Worm (Caenorhabditis elegans): Measurements from ENCODE around the gene R04A9.3.
A peak's percentile ranks its signal among the peaks of the same experiment; 100 is the strongest.

Gene R04A9.3

DNA sequence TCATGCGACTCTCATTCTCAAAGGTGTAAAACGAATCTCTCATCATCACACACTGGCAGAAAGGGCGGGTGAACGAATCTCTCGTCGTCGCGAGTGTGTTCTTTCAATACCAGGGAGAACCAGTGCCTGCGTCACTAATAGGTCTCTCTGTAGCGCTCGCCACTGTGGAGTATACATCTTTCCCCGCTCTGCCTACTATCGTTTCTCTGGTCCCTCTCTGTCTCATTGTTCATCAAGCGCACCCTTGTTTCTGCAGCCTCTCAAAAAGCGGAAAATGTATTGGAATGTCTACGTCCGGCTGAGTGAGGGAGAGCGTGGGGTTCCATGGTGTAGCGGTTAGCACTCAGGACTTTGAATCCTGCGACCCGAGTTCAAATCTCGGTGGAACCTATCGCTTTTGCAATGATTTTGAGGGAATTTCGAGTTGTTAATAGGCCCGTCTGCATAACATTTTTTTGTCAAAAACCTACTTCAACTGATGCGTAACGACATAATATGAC lies 29.7 kb upstream of the R04A9.3 start (continued):
- TF ChIP-seq fkh-10 (GFP tag; optimal IDR thresholded peaks at IDR 0.05): peak; percentile 65
- TF ChIP-seq unc-3 (GFP tag; conservative IDR thresholded peaks at IDR 0.05): peak; percentile 86
- TF ChIP-seq unc-3 (tag; optimal IDR thresholded peaks at IDR 0.05): peak; percentile 75
- TF ChIP-seq pax-1 (tag; optimal IDR thresholded peaks at IDR 0.05): no peak
- peak; percentile 87 for TF ChIP-seq pat-9 (tag; optimal IDR thresholded peaks at IDR 0.05)
- TF ChIP-seq tbx-2 (tag; optimal IDR thresholded peaks at IDR 0.05): peak; percentile 86
- TF ChIP-seq ceh-18 (tag; optimal IDR thresholded peaks at IDR 0.05): peak; percentile 96
- TF ChIP-seq unc-55 (GFP tag; optimal IDR thresholded peaks at IDR 0.05): peak; percentile 1
- TF ChIP-seq zip-5 (tag; optimal IDR thresholded peaks at IDR 0.05): peak; percentile 55
- TF ChIP-seq K09A11.1 (tag; optimal IDR thresholded peaks at IDR 0.05; ENCODE audit: insufficient read depth): peak; percentile 81
- peak; percentile 90 for TF ChIP-seq syd-9 (tag; optimal IDR thresholded peaks at IDR 0.05)
- TF ChIP-seq elt-2 (tag; optimal IDR thresholded peaks at IDR 0.05): peak; percentile 93
- peak; percentile 74 for TF ChIP-seq ceh-24 (tag; optimal IDR thresholded peaks at IDR 0.05)
- TF ChIP-seq ceh-14 (tag; optimal IDR thresholded peaks at IDR 0.05): peak; percentile 85
- TF ChIP-seq ceh-6 (GFP tag; optimal IDR thresholded peaks at IDR 0.05): peak; percentile 89
- peak; percentile 92 for TF ChIP-seq madf-2 (tag; optimal IDR thresholded peaks at IDR 0.05)
- TF ChIP-seq ceh-48 (tag; optimal IDR thresholded peaks at IDR 0.05): peak; percentile 65

DNA sequence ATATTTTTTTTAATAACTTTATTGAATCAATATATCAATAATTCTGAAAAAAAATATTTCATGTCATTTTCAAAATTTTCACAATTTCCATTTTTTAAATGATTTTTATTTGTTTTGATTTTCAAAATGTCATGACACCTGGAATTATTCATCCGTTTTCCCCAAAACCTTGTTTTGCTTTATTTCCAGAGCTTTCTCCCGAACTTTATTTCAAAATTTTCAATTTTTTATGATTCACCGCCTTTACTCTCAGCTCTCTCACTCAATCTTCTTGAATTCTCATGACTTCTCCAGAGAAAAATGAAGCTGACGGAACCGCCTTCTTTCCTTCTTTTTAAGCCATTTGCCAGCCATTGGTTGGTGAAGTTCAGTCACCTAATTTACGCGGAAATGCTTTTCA lies 24.2 kb upstream of the R04A9.3 start, which contains the start of gene R04A9.1:
TSS of gene R04A9.1 (plus strand) at position 301 of the 400 bp plus-strand sequence.
- TF ChIP-seq ceh-22 (tag; optimal IDR thresholded peaks at IDR 0.05): no peak
- TF ChIP-seq Y22D7AL.16 (tag; optimal IDR thresholded peaks at IDR 0.05): no peak
- TF ChIP-seq eyg-1 (tag; optimal IDR thresholded peaks at IDR 0.05): no peak
- no peak for TF ChIP-seq pqm-1 (tag; optimal IDR thresholded peaks at IDR 0.05)
- no peak for TF ChIP-seq ceh-14 (tag; optimal IDR thresholded peaks at IDR 0.05)
- TF ChIP-seq ceh-24 (tag; optimal IDR thresholded peaks at IDR 0.05): no peak
- TF ChIP-seq pax-1 (tag; optimal IDR thresholded peaks at IDR 0.05): no peak
- TF ChIP-seq lim-6 (tag; optimal IDR thresholded peaks at IDR 0.05): no peak
- TF ChIP-seq unc-42 (tag; optimal IDR thresholded peaks at IDR 0.05): no peak
- no peak for TF ChIP-seq ceh-30 (tag; optimal IDR thresholded peaks at IDR 0.05)
- TF ChIP-seq ahr-1 (tag; optimal IDR thresholded peaks at IDR 0.05): no peak
- TF ChIP-seq zip-5 (tag; optimal IDR thresholded peaks at IDR 0.05): no peak
- TF ChIP-seq tbx-7 (tag; optimal IDR thresholded peaks at IDR 0.05): no peak

DNA sequence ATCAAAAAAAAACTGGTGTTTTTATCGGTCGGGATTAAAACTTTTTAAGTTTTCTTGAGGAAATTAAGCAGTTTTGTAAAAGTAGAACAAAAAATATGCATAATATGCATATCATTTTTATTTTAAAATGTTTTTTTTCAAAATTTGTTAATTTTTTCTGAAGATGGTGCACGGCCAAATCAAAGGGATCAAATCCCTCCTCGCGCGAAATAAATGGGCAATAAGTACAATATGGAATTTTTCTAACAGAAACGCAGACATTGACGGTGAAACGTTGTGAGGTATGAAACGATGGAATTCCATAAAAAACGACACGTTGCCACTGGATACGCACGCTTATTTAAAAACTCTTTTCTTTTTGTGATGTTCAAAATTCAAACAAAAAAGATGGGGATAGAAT lies 22.5 kb upstream of the R04A9.3 start:
- TF ChIP-seq sdc-2 (tag; optimal IDR thresholded peaks at IDR 0.05) (peak; percentile 91), ceh-18 (tag; optimal IDR thresholded peaks at IDR 0.05) (no peak)

DNA sequence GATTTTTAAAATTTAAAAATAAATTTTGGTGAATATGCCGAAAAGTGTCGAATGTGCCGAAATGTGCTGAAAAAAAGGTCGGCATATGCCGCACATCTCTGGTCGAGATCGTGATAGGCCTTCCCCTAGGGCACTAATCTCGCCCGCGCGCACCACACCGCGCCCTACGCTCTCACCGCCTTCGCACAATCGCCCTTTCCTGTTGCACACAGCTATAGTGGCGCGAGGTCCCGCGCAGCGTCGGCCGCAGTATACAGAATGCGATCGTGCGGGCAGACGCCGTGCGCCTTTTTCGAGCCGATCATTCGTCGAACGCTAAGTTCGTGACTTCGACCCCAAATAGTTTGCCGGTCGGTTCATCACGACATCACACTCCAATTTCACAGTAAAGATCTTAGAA lies 19.1 kb upstream of the R04A9.3 start:
- TF ChIP-seq pag-3 (tag; optimal IDR thresholded peaks at IDR 0.05; ENCODE audit: borderline replicate concordance) (no peak), elt-4 (tag; optimal IDR thresholded peaks at IDR 0.05) (no peak), nhr-11 (tag; optimal IDR thresholded peaks at IDR 0.05) (no peak), dve-1 (tag; optimal IDR thresholded peaks at IDR 0.05) (no peak), dmd-4 (tag; optimal IDR thresholded peaks at IDR 0.05; ENCODE audit: borderline replicate concordance) (no peak), mec-3 (tag; optimal IDR thresholded peaks at IDR 0.05; ENCODE audit: borderline replicate concordance) (no peak), unc-55 (GFP tag; optimal IDR thresholded peaks at IDR 0.05) (no peak), ceh-18 (tag; optimal IDR thresholded peaks at IDR 0.05) (no peak), Y22D7AL.16 (tag; optimal IDR thresholded peaks at IDR 0.05) (no peak), ttx-3 (tag; optimal IDR thresholded peaks at IDR 0.05) (no peak), lin-11 (tag; optimal IDR thresholded peaks at IDR 0.05) (no peak), sdc-2 (tag; optimal IDR thresholded peaks at IDR 0.05) (no peak), rnt-1 (tag; optimal IDR thresholded peaks at IDR 0.05) (no peak), hlh-30 (tag; optimal IDR thresholded peaks at IDR 0.05; ENCODE audit: insufficient read depth) (no peak), zip-5 (tag; optimal IDR thresholded peaks at IDR 0.05) (no peak), unc-86 (tag; optimal IDR thresholded peaks at IDR 0.05) (no peak), eyg-1 (tag; optimal IDR thresholded peaks at IDR 0.05) (no peak)

Measured in whole organism, late embryonic.